Worm (Caenorhabditis elegans): ENCODE data around the gene tac-1.

- TF ChIP-seq F26F4.8 (GFP tag; conservative IDR thresholded peaks at IDR 0.05) (no peak), spr-1 (tag; optimal IDR thresholded peaks at IDR 0.05) (no peak), sdz-12 (GFP tag; optimal IDR thresholded peaks at IDR 0.05) (no peak), lin-39 (tag; optimal IDR thresholded peaks at IDR 0.05) (no peak), nhr-10 (tag; optimal IDR thresholded peaks at IDR 0.05) (no peak), spr-3 (GFP tag; optimal IDR thresholded peaks at IDR 0.05) (no peak), saeg-2 (GFP tag; IDR thresholded peaks at IDR 0.05) (no peak), nhr-42 (GFP tag; IDR thresholded peaks at IDR 0.05) (no peak), ztf-11 (tag; optimal IDR thresholded peaks at IDR 0.05) (no peak)
Observed at ce11 chrII:14772113-14772512, 18.4 kb upstream of the tac-1 start.

Data from whole organism, L4 larva.